Fruit fly (Drosophila melanogaster): ENCODE results near the gene Or24a.

The Or24a gene

DNA sequence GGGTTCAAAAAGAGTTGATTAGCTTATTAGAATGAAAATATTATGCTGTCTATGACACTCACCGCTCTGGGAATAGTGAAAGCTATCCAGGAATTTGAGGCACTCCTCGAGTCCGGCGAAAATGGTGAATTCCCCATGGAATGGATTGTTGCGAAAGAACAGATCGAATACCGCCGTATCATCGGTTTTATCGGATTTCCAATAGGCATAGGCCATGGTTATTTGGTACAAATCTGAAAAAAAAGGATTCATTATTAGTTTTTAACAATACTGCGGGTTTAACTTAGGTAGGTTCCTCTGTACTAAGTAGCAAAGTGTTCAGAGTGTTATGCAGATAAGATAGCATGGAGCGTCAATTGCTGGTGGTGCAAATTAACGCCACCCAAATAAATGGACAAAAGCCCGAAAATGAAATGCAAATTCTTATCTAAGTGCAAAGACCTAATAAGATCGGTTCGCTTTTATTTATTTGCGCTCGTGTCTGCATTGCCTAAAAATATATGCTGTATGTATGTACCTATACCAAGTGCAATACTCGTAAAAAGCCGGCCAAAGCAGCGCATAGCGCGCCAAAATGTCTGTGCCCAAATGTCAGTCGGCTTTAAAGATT is 29.8 kb upstream of the Or24a start:
- peak; percentile 67 for TF ChIP-seq Eip93F (GFP tag; optimal IDR thresholded peaks at IDR 0.05)
- TF ChIP-seq CG8119 (GFP tag; IDR thresholded peaks at IDR 0.05) = no peak
- no peak for TF ChIP-seq CG6854 (GFP tag; optimal IDR thresholded peaks at IDR 0.05)
- peak; percentile 43 for TF ChIP-seq vri (GFP tag; optimal IDR thresholded peaks at IDR 0.05)
- no peak for TF ChIP-seq CG16779 (tag; optimal IDR thresholded peaks at IDR 0.05)
- no peak for TF ChIP-seq Hr4 (GFP tag; optimal IDR thresholded peaks at IDR 0.05)
- no peak for TF ChIP-seq Gug (GFP tag; IDR thresholded peaks at IDR 0.05)

dm6 chr2L:4187631-4188173 is 21.8 kb upstream of the Or24a start, which contains the start of the genes Tbcc and lectin-24Db:
Gene Tbcc (minus strand): TSS chr2L:4187793.
Gene lectin-24Db (plus strand): TSS chr2L:4188123.
- peak; percentile 45 for TF ChIP-seq vri (GFP tag; optimal IDR thresholded peaks at IDR 0.05)
- peak; percentile 52 for TF ChIP-seq Sox14 (GFP tag; optimal IDR thresholded peaks at IDR 0.05)
- TF ChIP-seq CG8319 (GFP tag; optimal IDR thresholded peaks at IDR 0.05) = no peak

dm6 chr2L:4185269-4186024 is 19.5 kb upstream of the Or24a start:
- no peak for TF ChIP-seq pdm3 (GFP tag; optimal IDR thresholded peaks at IDR 0.05)
- TF ChIP-seq Sox15 (GFP tag; optimal IDR thresholded peaks at IDR 0.05) = no peak
- no peak for TF ChIP-seq CG6854 (GFP tag; optimal IDR thresholded peaks at IDR 0.05)
- no peak for TF ChIP-seq Sox102F (GFP tag; optimal IDR thresholded peaks at IDR 0.05)
- TF ChIP-seq dsx (GFP tag; optimal IDR thresholded peaks at IDR 0.05; ENCODE audit: poor library complexity, severe bottlenecking) = no peak
- no peak for TF ChIP-seq CG9139 (GFP tag; optimal IDR thresholded peaks at IDR 0.05)
- peak; percentile 12 for TF ChIP-seq fd59A (GFP tag; optimal IDR thresholded peaks at IDR 0.05)
- no peak for TF ChIP-seq CG10631 (GFP tag; optimal IDR thresholded peaks at IDR 0.05)
- no peak for TF ChIP-seq CG6276 (GFP tag; optimal IDR thresholded peaks at IDR 0.05)
- no peak for TF ChIP-seq topi (GFP tag; optimal IDR thresholded peaks at IDR 0.05)
- no peak for TF ChIP-seq CG11294 (GFP tag; IDR thresholded peaks at IDR 0.05)
- TF ChIP-seq CG31627 (GFP tag; optimal IDR thresholded peaks at IDR 0.05) = peak; percentile 41
- TF ChIP-seq eg (GFP tag; IDR thresholded peaks at IDR 0.05) = no peak
- TF ChIP-seq CG3032 (tag; optimal IDR thresholded peaks at IDR 0.05) = no peak
- TF ChIP-seq achi (GFP tag; optimal IDR thresholded peaks at IDR 0.05) = peak; percentile 33
- no peak for TF ChIP-seq svp (GFP tag)
- TF ChIP-seq acj6 (GFP tag; optimal IDR thresholded peaks at IDR 0.05) = peak; percentile 42
- peak; percentile 64; the same call in 1 of the 2 replicates for TF ChIP-seq CG15336 (GFP tag; IDR thresholded peaks at IDR 0.05)
- TF ChIP-seq ss (GFP tag; optimal IDR thresholded peaks at IDR 0.05) = no peak
- TF ChIP-seq CG6808 (GFP tag; optimal IDR thresholded peaks at IDR 0.05) = no peak
- TF ChIP-seq Lpt (GFP tag; optimal IDR thresholded peaks at IDR 0.05) = no peak
- TF ChIP-seq dac (GFP tag; optimal IDR thresholded peaks at IDR 0.05) = no peak
- TF ChIP-seq net (GFP tag; optimal IDR thresholded peaks at IDR 0.05) = no peak
- TF ChIP-seq CG16779 (tag; optimal IDR thresholded peaks at IDR 0.05) = no peak
- peak; percentile 7 for TF ChIP-seq CG11902 (GFP tag; optimal IDR thresholded peaks at IDR 0.05)
- no peak for TF ChIP-seq Smox (GFP tag; optimal IDR thresholded peaks at IDR 0.05)
- TF ChIP-seq esn (GFP tag; optimal IDR thresholded peaks at IDR 0.05) = peak; percentile 41
- no peak for TF ChIP-seq CG6163 (GFP tag; IDR thresholded peaks at IDR 0.05)
- no peak for TF ChIP-seq spab (GFP tag; optimal IDR thresholded peaks at IDR 0.05)
- TF ChIP-seq CG34406 (GFP tag; optimal IDR thresholded peaks at IDR 0.05) = peak; percentile 35
- TF ChIP-seq Ets21C (GFP tag; optimal IDR thresholded peaks at IDR 0.05) = no peak
- TF ChIP-seq CG8119 (GFP tag; IDR thresholded peaks at IDR 0.05) = no peak
- TF ChIP-seq Eip78C (GFP tag) = no peak
- peak; percentile 42 for TF ChIP-seq cyc (GFP tag; optimal IDR thresholded peaks at IDR 0.05)
- no peak for TF ChIP-seq OdsH (GFP tag; optimal IDR thresholded peaks at IDR 0.05)
- no peak for TF ChIP-seq lz (GFP tag; optimal IDR thresholded peaks at IDR 0.05)
- no peak for TF ChIP-seq Ets96B (tag; optimal IDR thresholded peaks at IDR 0.05)
- no peak for TF ChIP-seq CG8319 (GFP tag; optimal IDR thresholded peaks at IDR 0.05)
- TF ChIP-seq CG4318 (GFP tag; optimal IDR thresholded peaks at IDR 0.05) = peak; percentile 32
- TF ChIP-seq CG6792 (GFP tag; optimal IDR thresholded peaks at IDR 0.05) = peak; percentile 49

Measured in whole organism, prepupa.